Fruit fly (Drosophila melanogaster) whole organism, embryonic: ENCODE measurements around the gene Sfp23F.

Experiments used
- B-H1 ChIP-seq: fragments of 200-800 bp; sonication (Bioruptor generic); IDR thresholded peaks from 3 replicates; pipeline ENCODE4 v1.3.6; 2022; ENCODE audit warnings: missing biosample characterization, missing genetic modification characterization
- B-H2 ChIP-seq: fragments of 200-800 bp; sonication (Bioruptor generic); optimal IDR thresholded peaks from 2 replicates; lab custom pipeline; 2018; ENCODE audit warnings: missing biosample characterization, mild to moderate bottlenecking, missing genetic modification characterization
- BEAF-32 ChIP-seq: fragments of 200-800 bp; sonication (Bioruptor generic); optimal IDR thresholded peaks from 3 replicates; lab custom pipeline; 2017; ENCODE audit warnings: missing biosample characterization, missing genetic modification characterization, mild to moderate bottlenecking, moderate library complexity, missing genetic modification reagents
- CG10959 ChIP-seq: fragments of 200-800 bp; sonication (Bioruptor generic); IDR thresholded peaks from 2 replicates; pipeline ENCODE4 v1.3.6; 2022; ENCODE audit warnings: missing biosample characterization, missing genetic modification characterization
- CG11456 ChIP-seq: fragments of 200-800 bp; sonication (Bioruptor generic); IDR thresholded peaks from 3 replicates; pipeline ENCODE4 v1.3.6; 2022; ENCODE audit warnings: missing biosample characterization, missing genetic modification characterization
- CG12219 ChIP-seq: fragments of 200-800 bp; sonication (Bioruptor generic); optimal IDR thresholded peaks from 3 replicates; lab custom pipeline; 2018; ENCODE audit warnings: missing biosample characterization, mild to moderate bottlenecking, missing genetic modification characterization
- CG12744 ChIP-seq: fragments of 200-800 bp; sonication (Bioruptor generic); optimal IDR thresholded peaks from 2 replicates; lab custom pipeline; 2016; ENCODE audit warnings: missing biosample characterization, missing genetic modification characterization
- CG14441 ChIP-seq: fragments of 200-800 bp; sonication (Bioruptor generic); IDR thresholded peaks from 2 replicates; pipeline ENCODE4 v1.3.6; 2022; ENCODE audit warnings: missing biosample characterization, missing genetic modification characterization
- CG15601 ChIP-seq: fragments of 200-800 bp; sonication (Bioruptor generic); optimal IDR thresholded peaks from 3 replicates; lab custom pipeline; 2019; ENCODE audit warnings: missing biosample characterization, mild to moderate bottlenecking, missing genetic modification characterization, moderate library complexity
- CG1602 ChIP-seq: fragments of 200-800 bp; sonication (Bioruptor generic); optimal IDR thresholded peaks from 3 replicates; lab custom pipeline; 2016; ENCODE audit warnings: missing biosample characterization, missing genetic modification characterization
- CG16813 ChIP-seq: fragments of 200-800 bp; sonication (Bioruptor generic); IDR thresholded peaks from 3 replicates; pipeline ENCODE4 v1.3.6; 2022; ENCODE audit warnings: missing biosample characterization, missing genetic modification characterization; ENCODE audit not compliant: partially characterized antibody
- CG17568 ChIP-seq: fragments of 200-800 bp; sonication (Bioruptor generic); optimal IDR thresholded peaks from 2 replicates; lab custom pipeline; 2018; ENCODE audit warnings: missing biosample characterization, mild to moderate bottlenecking, missing genetic modification characterization, moderate library complexity
- CG31224 ChIP-seq: fragments of 200-800 bp; sonication (Bioruptor generic); IDR thresholded peaks from 2 replicates; pipeline ENCODE4 v1.3.6; 2022; ENCODE audit warnings: missing biosample characterization, missing genetic modification characterization
- CG3281 ChIP-seq: fragments of 200-800 bp; sonication (Bioruptor generic); optimal IDR thresholded peaks from 3 replicates; lab custom pipeline; 2017; ENCODE audit warnings: missing biosample characterization, mild to moderate bottlenecking, missing genetic modification characterization
- CG33213 ChIP-seq: fragments of 200-800 bp; sonication (Bioruptor generic); optimal IDR thresholded peaks from 3 replicates; lab custom pipeline; 2016; ENCODE audit warnings: missing biosample characterization, missing genetic modification characterization
- CG34376 ChIP-seq: fragments of 200-800 bp; sonication (Bioruptor generic); optimal IDR thresholded peaks from 2 replicates; lab custom pipeline; 2018; ENCODE audit warnings: missing biosample characterization, mild to moderate bottlenecking, missing genetic modification characterization
- CG4360 ChIP-seq: fragments of 200-800 bp; sonication (Bioruptor generic); IDR thresholded peaks from 2 replicates; pipeline ENCODE4 v1.3.6; 2022; ENCODE audit warnings: missing biosample characterization, missing genetic modification characterization
- CG4424 ChIP-seq: fragments of 200-800 bp; sonication (Bioruptor generic); optimal IDR thresholded peaks from 3 replicates; lab custom pipeline; 2016; ENCODE audit warnings: missing biosample characterization, missing genetic modification characterization
- CG6765 ChIP-seq: fragments of 200-800 bp; sonication (Bioruptor generic); optimal IDR thresholded peaks from 3 replicates; lab custom pipeline; 2017; ENCODE audit warnings: missing biosample characterization, mild to moderate bottlenecking, missing genetic modification characterization
- CG7745 ChIP-seq: fragments of 200-800 bp; sonication (Bioruptor generic); optimal IDR thresholded peaks from 2 replicates; lab custom pipeline; 2018; ENCODE audit warnings: missing biosample characterization, mild to moderate bottlenecking, missing genetic modification characterization, moderate library complexity
- CG7786 ChIP-seq: fragments of 200-800 bp; sonication (Bioruptor generic); optimal IDR thresholded peaks from 2 replicates; lab custom pipeline; 2016; ENCODE audit warnings: missing biosample characterization, missing genetic modification characterization
- Dad ChIP-seq: fragments of 200-800 bp; sonication (Bioruptor generic); optimal IDR thresholded peaks from 3 replicates; lab custom pipeline; 2016; ENCODE audit warnings: missing biosample characterization, missing genetic modification characterization
- Doc2 ChIP-seq: fragments of 200-800 bp; sonication (Bioruptor generic); IDR thresholded peaks from 2 replicates; pipeline ENCODE4 v1.3.6; 2022; ENCODE audit warnings: missing biosample characterization, missing genetic modification characterization
- Dp ChIP-seq: fragments of 200-800 bp; sonication (Bioruptor generic); optimal IDR thresholded peaks from 2 replicates; lab custom pipeline; 2018; ENCODE audit warnings: missing biosample characterization, mild to moderate bottlenecking, missing genetic modification characterization, moderate library complexity
- Drgx ChIP-seq: fragments of 200-800 bp; sonication (Bioruptor generic); IDR thresholded peaks from 2 replicates; pipeline ENCODE4 v1.3.6; 2022; ENCODE audit warnings: missing biosample characterization, missing genetic modification characterization
- Gug ChIP-seq: fragments of 200-800 bp; sonication (Bioruptor generic); IDR thresholded peaks from 4 replicates; pipeline ENCODE4 v1.3.6; 2022; ENCODE audit warnings: missing biosample characterization, missing genetic modification characterization
- HLH54F ChIP-seq: fragments of 200-800 bp; sonication (Bioruptor generic); optimal IDR thresholded peaks from 3 replicates; lab custom pipeline; 2016; ENCODE audit warnings: missing biosample characterization, missing genetic modification characterization
- HmgD ChIP-seq: fragments of 200-800 bp; sonication (Bioruptor generic); optimal IDR thresholded peaks from 3 replicates; lab custom pipeline; 2016; ENCODE audit warnings: missing biosample characterization, missing genetic modification characterization
- Med ChIP-seq: fragments of 200-800 bp; sonication (Bioruptor generic); peaks from one replicate; lab custom pipeline; 2016; ENCODE audit warnings: missing biosample characterization, missing genetic modification characterization, mild to moderate bottlenecking, inconsistent platforms, moderate library complexity
- Ptx1 ChIP-seq: fragments of 200-800 bp; sonication (Bioruptor generic); IDR thresholded peaks from 2 replicates; pipeline ENCODE4 v1.3.6; 2022; ENCODE audit warnings: missing biosample characterization, missing genetic modification characterization
- Side ChIP-seq: fragments of 200-800 bp; sonication (Bioruptor generic); optimal IDR thresholded peaks from 2 replicates; lab custom pipeline; 2016; ENCODE audit warnings: missing biosample characterization, missing genetic modification characterization
- Six4 ChIP-seq: fragments of 200-800 bp; sonication (Bioruptor generic); optimal IDR thresholded peaks from 2 replicates; lab custom pipeline; 2016; ENCODE audit warnings: missing biosample characterization, missing genetic modification characterization
- Sry-β ChIP-seq: fragments of 200-800 bp; sonication (Bioruptor generic); optimal IDR thresholded peaks from 2 replicates; lab custom pipeline; 2018; ENCODE audit warnings: missing biosample characterization, mild to moderate bottlenecking, missing genetic modification characterization, moderate library complexity
- Sry-δ ChIP-seq: fragments of 200-800 bp; sonication (Bioruptor generic); optimal IDR thresholded peaks from 2 replicates; lab custom pipeline; 2016; ENCODE audit warnings: missing biosample characterization, missing genetic modification characterization
- Taf1 ChIP-seq: fragments of 200-800 bp; sonication (Bioruptor generic); IDR thresholded peaks from 2 replicates; pipeline ENCODE4 v1.3.6; 2022; ENCODE audit warnings: missing biosample characterization, missing genetic modification characterization
- Tbp ChIP-seq: fragments of >200 bp; optimal IDR thresholded peaks from 2 replicates; lab custom pipeline; 2018; ENCODE audit warnings: missing biosample characterization, missing genetic modification characterization
- ab ChIP-seq: fragments of 200-800 bp; sonication (Bioruptor generic); optimal IDR thresholded peaks from 2 replicates; lab custom pipeline; 2016; ENCODE audit warnings: missing biosample characterization, missing genetic modification characterization
- br ChIP-seq: fragments of >200 bp; optimal IDR thresholded peaks from 2 replicates; lab custom pipeline; 2017
- caup ChIP-seq: fragments of 200-800 bp; sonication (Bioruptor generic); optimal IDR thresholded peaks from 3 replicates; lab custom pipeline; 2017; ENCODE audit warnings: missing biosample characterization, mild to moderate bottlenecking, missing genetic modification characterization, moderate library complexity; ENCODE audit not compliant: severe bottlenecking
- chm ChIP-seq: fragments of 200-800 bp; sonication (Bioruptor generic); IDR thresholded peaks from 2 replicates; pipeline ENCODE4 v1.3.6; 2022; ENCODE audit warnings: missing biosample characterization, missing genetic modification characterization
- dmrt11E ChIP-seq: fragments of 200-800 bp; sonication (Bioruptor generic); optimal IDR thresholded peaks from 3 replicates; lab custom pipeline; 2018; ENCODE audit warnings: missing biosample characterization, mild to moderate bottlenecking, missing genetic modification characterization, moderate library complexity
- dpn ChIP-seq, 2 experiments: fragments of 200-800 bp; sonication (Bioruptor generic); optimal IDR thresholded peaks; 3 replicates each; lab custom pipeline; 2016; ENCODE audit warnings: missing biosample characterization in 2 of 2, missing genetic modification characterization in 2 of 2
- eve ChIP-seq, 2 experiments: fragments of >200 bp; optimal IDR thresholded peaks; 2 replicates each; lab custom pipeline; 2017; ENCODE audit warnings: missing biosample characterization in 2 of 2, missing genetic modification characterization in 2 of 2
- fd96Cb ChIP-seq: fragments of 200-800 bp; sonication (Bioruptor generic); optimal IDR thresholded peaks from 2 replicates; lab custom pipeline; 2018; ENCODE audit warnings: missing biosample characterization, mild to moderate bottlenecking, missing genetic modification characterization, moderate library complexity
- kah ChIP-seq: fragments of 200-800 bp; sonication (Bioruptor generic); optimal IDR thresholded peaks from 2 replicates; lab custom pipeline; 2018; ENCODE audit warnings: missing biosample characterization, mild to moderate bottlenecking, missing genetic modification characterization
- pnt ChIP-seq: fragments of 200-800 bp; sonication (Bioruptor generic); optimal IDR thresholded peaks from 3 replicates; lab custom pipeline; 2016; ENCODE audit warnings: missing biosample characterization, missing genetic modification characterization
- repo ChIP-seq: fragments of 200-800 bp; sonication (Bioruptor generic); optimal IDR thresholded peaks from 2 replicates; lab custom pipeline; 2016; ENCODE audit warnings: missing biosample characterization, missing genetic modification characterization
- sens ChIP-seq: fragments of 200-800 bp; sonication (Bioruptor generic); peaks from one replicate; lab custom pipeline; 2016; ENCODE audit warnings: missing biosample characterization, missing genetic modification characterization
- slou ChIP-seq: fragments of 200-800 bp; sonication (Bioruptor generic); optimal IDR thresholded peaks from 3 replicates; lab custom pipeline; 2016; ENCODE audit warnings: missing biosample characterization, missing genetic modification characterization
- tio ChIP-seq: fragments of 200-800 bp; sonication (Bioruptor generic); optimal IDR thresholded peaks from 2 replicates; lab custom pipeline; 2017; ENCODE audit warnings: missing biosample characterization, missing genetic modification characterization, inconsistent platforms
- unpg ChIP-seq: fragments of 200-800 bp; sonication (Bioruptor generic); optimal IDR thresholded peaks from 3 replicates; lab custom pipeline; 2018; ENCODE audit warnings: missing biosample characterization, mild to moderate bottlenecking, missing genetic modification characterization, moderate library complexity
- yki ChIP-seq: fragments of >200 bp; optimal IDR thresholded peaks from 3 replicates; lab custom pipeline; 2018
- zf30C ChIP-seq: fragments of 200-800 bp; sonication (Bioruptor generic); optimal IDR thresholded peaks from 3 replicates; lab custom pipeline; 2018; ENCODE audit warnings: missing biosample characterization, mild to moderate bottlenecking, missing genetic modification characterization

Sfp23F gene

dm6 chr2L:3376684-3377086, 10.9 kb downstream of the Sfp23F start, which contains the start of the genes CG9662 and Ptpa (continued):
- peak; percentile 90 for TF ChIP-seq HLH54F (GFP tag; lab: Kevin White, UChicago)
- TF ChIP-seq caup = peak; percentile 61
- TF ChIP-seq Sry-β (GFP tag; lab: Kevin White, UChicago) = peak; percentile 52
- peak; percentile 89 for TF ChIP-seq Gug (GFP tag; lab: Robert Waterston, UW)
- peak; percentile 43 for TF ChIP-seq HmgD (GFP tag; lab: Kevin White, UChicago)
- TF ChIP-seq Drgx (GFP tag; lab: Robert Waterston, UW) = no peak
- TF ChIP-seq CG4424 (GFP tag; lab: Kevin White, UChicago) = peak; percentile 81
- TF ChIP-seq CG10959 (GFP tag; lab: Robert Waterston, UW) = peak; percentile 60
- peak; percentile 98 for TF ChIP-seq Med (GFP tag; lab: Kevin White, UChicago)
- peak; percentile 66 for TF ChIP-seq CG4360 (GFP tag; lab: Robert Waterston, UW)
- TF ChIP-seq BEAF-32 (GFP tag; lab: Kevin White, UChicago) = peak; percentile 97
- TF ChIP-seq yki (lab: Kevin White, UChicago) = no peak
- TF ChIP-seq dpn (GFP tag; optimal IDR thresholded peaks at IDR 0.05; lab: Kevin White, UChicago) = peak; percentile 86
- peak; percentile 93 for TF ChIP-seq pnt (GFP tag; lab: Kevin White, UChicago)
- peak; percentile 99 for TF ChIP-seq Sry-δ (GFP tag; lab: Kevin White, UChicago)
- TF ChIP-seq repo (GFP tag; lab: Kevin White, UChicago) = peak; percentile 65
- no peak for TF ChIP-seq kah (GFP tag; lab: Kevin White, UChicago)
- TF ChIP-seq CG1602 (GFP tag; lab: Kevin White, UChicago) = peak; percentile 89
- peak; percentile 28 for TF ChIP-seq B-H2 (GFP tag; lab: Kevin White, UChicago)
- TF ChIP-seq br (lab: Kevin White, UChicago) = no peak
- TF ChIP-seq CG6765 = no peak
- no peak for TF ChIP-seq eve (GFP tag; optimal IDR thresholded peaks at IDR 0.05; lab: Kevin White, UChicago)
- TF ChIP-seq dmrt11E (tag; lab: Kevin White, UChicago) = peak; percentile 78
- peak; percentile 74 for TF ChIP-seq Side (GFP tag; lab: Kevin White, UChicago)
- peak; percentile 75 for TF ChIP-seq CG12744 (GFP tag; lab: Kevin White, UChicago)
- TF ChIP-seq CG7786 = peak; percentile 82
- peak; percentile 90 for TF ChIP-seq Ptx1 (GFP tag; lab: Robert Waterston, UW)
- peak; percentile 65 for TF ChIP-seq Six4 (GFP tag; lab: Kevin White, UChicago)
- TF ChIP-seq Taf1 (GFP tag; lab: Robert Waterston, UW) = peak; percentile 70; the same call in 1 of the 2 replicates
- peak; percentile 75 for TF ChIP-seq slou (GFP tag; lab: Kevin White, UChicago)
- TF ChIP-seq tio = peak; percentile 72
- TF ChIP-seq CG11456 (GFP tag; lab: Robert Waterston, UW) = peak; percentile 84
- TF ChIP-seq sens (GFP tag; lab: Kevin White, UChicago) = peak; percentile 94
- no peak for TF ChIP-seq chm (GFP tag; lab: Robert Waterston, UW)
- TF ChIP-seq B-H1 (GFP tag; lab: Robert Waterston, UW) = peak; percentile 64
- peak; percentile 55 for TF ChIP-seq CG15601 (tag; lab: Kevin White, UChicago)
- no peak for TF ChIP-seq CG12219 (GFP tag; lab: Kevin White, UChicago)
- TF ChIP-seq zf30C = no peak
- peak; percentile 84 for TF ChIP-seq Dad
- TF ChIP-seq CG34376 = peak; percentile 22
- peak; percentile 35 for TF ChIP-seq Dp (GFP tag; lab: Kevin White, UChicago)
- TF ChIP-seq Doc2 (GFP tag; lab: Robert Waterston, UW) = no peak
- peak; percentile 59 for TF ChIP-seq ab (GFP tag; lab: Kevin White, UChicago)
- TF ChIP-seq CG14441 = peak; percentile 76
- TF ChIP-seq CG3281 (GFP tag; lab: Kevin White, UChicago) = no peak
- peak; percentile 97 for TF ChIP-seq CG16813 (GFP tag; lab: Robert Waterston, UW)
- peak; percentile 66 for TF ChIP-seq unpg
- no peak for TF ChIP-seq Tbp (GFP tag; lab: Kevin White, UChicago)
- peak; percentile 78 for TF ChIP-seq fd96Cb (tag; lab: Kevin White, UChicago)
- peak; percentile 73 for TF ChIP-seq CG31224 (GFP tag; lab: Robert Waterston, UW)
- TF ChIP-seq CG17568 (GFP tag; lab: Kevin White, UChicago) = no peak
- peak; percentile 77 for TF ChIP-seq CG33213 (GFP tag; lab: Kevin White, UChicago)
- TF ChIP-seq CG7745 (tag; lab: Kevin White, UChicago) = no peak
